Fruit fly (Drosophila melanogaster) whole organism, embryonic: ENCODE data around the gene CG8326.
A peak's percentile ranks its signal among the peaks of the same experiment; 100 is the strongest.

Experiments
- Antp ChIP-seq: fragments of 200-800 bp; sonication (Bioruptor generic); optimal IDR thresholded peaks from 3 replicates; lab custom pipeline; 2016; ENCODE audit warnings: missing biosample characterization, missing genetic modification characterization
- Atf-2 ChIP-seq: fragments of 200-800 bp; sonication (Bioruptor generic); optimal IDR thresholded peaks from 2 replicates; lab custom pipeline; 2016; ENCODE audit warnings: missing biosample characterization, missing genetic modification characterization
- Atf3 ChIP-seq: fragments of 200-800 bp; sonication (Bioruptor generic); optimal IDR thresholded peaks from 3 replicates; lab custom pipeline; 2016; ENCODE audit warnings: missing biosample characterization, missing genetic modification characterization
- CG1024 ChIP-seq: fragments of 200-800 bp; sonication (Bioruptor generic); IDR thresholded peaks from 2 replicates; pipeline ENCODE4 v1.3.6; 2022; ENCODE audit warnings: missing biosample characterization, missing genetic modification characterization
- CG10543 ChIP-seq: fragments of 200-800 bp; sonication (Bioruptor generic); optimal IDR thresholded peaks from 3 replicates; lab custom pipeline; 2017; ENCODE audit warnings: missing biosample characterization, mild to moderate bottlenecking, missing genetic modification characterization, moderate library complexity
- CG10959 ChIP-seq: fragments of 200-800 bp; sonication (Bioruptor generic); IDR thresholded peaks from 2 replicates; pipeline ENCODE4 v1.3.6; 2022; ENCODE audit warnings: missing biosample characterization, missing genetic modification characterization
- CG11560 ChIP-seq: fragments of 200-800 bp; sonication (Bioruptor generic); IDR thresholded peaks from 3 replicates; pipeline ENCODE4 v1.3.6; 2022; ENCODE audit warnings: missing biosample characterization, missing genetic modification characterization
- CG14667 ChIP-seq: fragments of 200-800 bp; sonication (Bioruptor generic); IDR thresholded peaks from 2 replicates; pipeline ENCODE4 v1.3.6; 2022; ENCODE audit warnings: missing biosample characterization, missing genetic modification characterization
- CG16813 ChIP-seq: fragments of 200-800 bp; sonication (Bioruptor generic); IDR thresholded peaks from 3 replicates; pipeline ENCODE4 v1.3.6; 2022; ENCODE audit warnings: missing biosample characterization, missing genetic modification characterization; ENCODE audit not compliant: partially characterized antibody
- CG16863 ChIP-seq: fragments of 200-800 bp; sonication (Bioruptor generic); optimal IDR thresholded peaks from 3 replicates; lab custom pipeline; 2016; ENCODE audit warnings: missing biosample characterization, missing genetic modification characterization
- CG17361 ChIP-seq: fragments of 200-800 bp; sonication (Bioruptor generic); IDR thresholded peaks from 3 replicates; pipeline ENCODE4 v1.3.6; 2022; ENCODE audit warnings: missing biosample characterization, missing genetic modification characterization
- CG17802 ChIP-seq: fragments of 200-800 bp; sonication (Bioruptor generic); optimal IDR thresholded peaks from 2 replicates; lab custom pipeline; 2018; ENCODE audit warnings: missing biosample characterization, mild to moderate bottlenecking, missing genetic modification characterization, moderate library complexity
- CG31224 ChIP-seq: fragments of 200-800 bp; sonication (Bioruptor generic); IDR thresholded peaks from 2 replicates; pipeline ENCODE4 v1.3.6; 2022; ENCODE audit warnings: missing biosample characterization, missing genetic modification characterization
- CG31388 ChIP-seq: fragments of 200-800 bp; sonication (Bioruptor generic); optimal IDR thresholded peaks from 2 replicates; lab custom pipeline; 2016; ENCODE audit warnings: missing biosample characterization, missing genetic modification characterization
- CG34224 ChIP-seq: fragments of 200-800 bp; sonication (Bioruptor generic); IDR thresholded peaks from 3 replicates; pipeline ENCODE4 v1.3.6; 2022; ENCODE audit warnings: missing biosample characterization, missing genetic modification characterization; ENCODE audit not compliant: partially characterized antibody
- CG3838 ChIP-seq: fragments of 200-800 bp; sonication (Bioruptor generic); optimal IDR thresholded peaks from 3 replicates; lab custom pipeline; 2016; ENCODE audit warnings: missing biosample characterization, missing genetic modification characterization
- CG6254 ChIP-seq: fragments of 200-800 bp; sonication (Bioruptor generic); optimal IDR thresholded peaks from 3 replicates; lab custom pipeline; 2017; ENCODE audit warnings: mild to moderate bottlenecking, missing biosample characterization, missing genetic modification reagents, missing genetic modification characterization
- CG7372 ChIP-seq: fragments of 200-800 bp; sonication (Bioruptor generic); IDR thresholded peaks from 2 replicates; pipeline ENCODE4 v1.3.6; 2022; ENCODE audit warnings: missing biosample characterization, missing genetic modification characterization
- CG7839 ChIP-seq: fragments of 200-800 bp; sonication (Bioruptor generic); optimal IDR thresholded peaks from 3 replicates; lab custom pipeline; 2018; ENCODE audit warnings: missing biosample characterization, mild to moderate bottlenecking, missing genetic modification characterization, moderate library complexity
- CG9609 ChIP-seq: fragments of 200-800 bp; sonication (Bioruptor generic); optimal IDR thresholded peaks from 3 replicates; lab custom pipeline; 2016; ENCODE audit warnings: missing biosample characterization, missing genetic modification characterization
- CG9797 ChIP-seq: fragments of 200-800 bp; sonication (Bioruptor generic); optimal IDR thresholded peaks from 3 replicates; lab custom pipeline; 2018; ENCODE audit warnings: missing biosample characterization, mild to moderate bottlenecking, missing genetic modification characterization
- CG9817 ChIP-seq: fragments of 200-800 bp; sonication (Bioruptor generic); optimal IDR thresholded peaks from 2 replicates; lab custom pipeline; 2018; ENCODE audit warnings: missing biosample characterization, mild to moderate bottlenecking, missing genetic modification characterization, moderate library complexity
- Camta ChIP-seq: fragments of 200-800 bp; sonication (Bioruptor generic); optimal IDR thresholded peaks from 2 replicates; lab custom pipeline; 2016; ENCODE audit warnings: missing biosample characterization, missing genetic modification characterization
- D19A ChIP-seq: fragments of 200-800 bp; optimal IDR thresholded peaks from 3 replicates; lab custom pipeline; 2019; ENCODE audit warnings: missing biosample characterization, mild to moderate bottlenecking, missing genetic modification characterization, moderate library complexity
- Dll ChIP-seq: fragments of 200-800 bp; sonication (Bioruptor generic); IDR thresholded peaks from 4 replicates; pipeline ENCODE4 v1.3.6; 2022; ENCODE audit warnings: missing biosample characterization, missing genetic modification characterization; ENCODE audit not compliant: partially characterized antibody
- Ets65A ChIP-seq: fragments of 200-800 bp; sonication (Bioruptor generic); peaks from one replicate; lab custom pipeline; 2016; ENCODE audit warnings: missing biosample characterization, missing genetic modification characterization
- Meics ChIP-seq: fragments of 200-800 bp; sonication (Bioruptor generic); optimal IDR thresholded peaks from 2 replicates; lab custom pipeline; 2017; ENCODE audit warnings: missing biosample characterization, mild to moderate bottlenecking, missing genetic modification characterization
- Mes4 ChIP-seq: fragments of 200-800 bp; sonication (Bioruptor generic); optimal IDR thresholded peaks from 2 replicates; lab custom pipeline; 2016; ENCODE audit warnings: missing biosample characterization, missing genetic modification characterization
- PHDP ChIP-seq: fragments of 200-800 bp; sonication (Bioruptor generic); optimal IDR thresholded peaks from 3 replicates; lab custom pipeline; 2018; ENCODE audit warnings: missing biosample characterization, mild to moderate bottlenecking, missing genetic modification characterization, moderate library complexity
- Rfx ChIP-seq: fragments of 200-800 bp; sonication (Bioruptor generic); IDR thresholded peaks from 2 replicates; pipeline ENCODE4 v1.3.6; 2022; ENCODE audit warnings: missing biosample characterization, missing genetic modification characterization
- Ssrp ChIP-seq: fragments of 200-800 bp; sonication (Bioruptor generic); optimal IDR thresholded peaks from 2 replicates; lab custom pipeline; 2018; ENCODE audit warnings: missing biosample characterization, mild to moderate bottlenecking, missing genetic modification characterization, moderate library complexity
- ase ChIP-seq: fragments of 200-800 bp; sonication (Bioruptor generic); IDR thresholded peaks from 3 replicates; pipeline ENCODE4 v1.3.6; 2022; ENCODE audit warnings: missing biosample characterization, missing genetic modification characterization
- br ChIP-seq: fragments of >200 bp; optimal IDR thresholded peaks from 2 replicates; lab custom pipeline; 2017
- bsh ChIP-seq, 2 experiments: fragments of 200-800 bp; sonication (Bioruptor generic); optimal IDR thresholded peaks; 2 replicates each; lab custom pipeline; 2017 to 2018; ENCODE audit warnings: mild to moderate bottlenecking in 2 of 2, missing biosample characterization in 2 of 2, missing genetic modification characterization in 2 of 2, moderate library complexity in 1 of 2
- cad ChIP-seq: fragments of >200 bp; optimal IDR thresholded peaks from 2 replicates; lab custom pipeline; 2017; ENCODE audit warnings: missing biosample characterization, missing genetic modification characterization
- dati ChIP-seq: fragments of 200-800 bp; sonication (Bioruptor generic); IDR thresholded peaks from 2 replicates; pipeline ENCODE4 v1.3.6; 2022; ENCODE audit warnings: missing biosample characterization, missing genetic modification characterization
- dysf ChIP-seq: fragments of 200-800 bp; sonication (Bioruptor generic); IDR thresholded peaks from 3 replicates; pipeline ENCODE4 v1.3.6; 2022; ENCODE audit warnings: missing biosample characterization, missing genetic modification characterization
- fd96Cb ChIP-seq: fragments of 200-800 bp; sonication (Bioruptor generic); optimal IDR thresholded peaks from 2 replicates; lab custom pipeline; 2018; ENCODE audit warnings: missing biosample characterization, mild to moderate bottlenecking, missing genetic modification characterization, moderate library complexity
- h ChIP-seq: fragments of >200 bp; optimal IDR thresholded peaks from 2 replicates; lab custom pipeline; 2017
- jing ChIP-seq: fragments of 200-800 bp; sonication (Bioruptor generic); optimal IDR thresholded peaks from 2 replicates; lab custom pipeline; 2018; ENCODE audit warnings: missing biosample characterization, mild to moderate bottlenecking, missing genetic modification characterization
- lola ChIP-seq, 3 experiments: fragments of >200 bp in 2 of 3; fragments of 200-800 bp in 1 of 3; sonication (Bioruptor generic) in 1 of 3; optimal IDR thresholded peaks; 2 replicates each; lab custom pipeline; 2017 to 2019; ENCODE audit warnings: missing biosample characterization in 3 of 3, missing genetic modification characterization in 3 of 3, mild to moderate bottlenecking in 1 of 3, moderate library complexity in 1 of 3
- prd ChIP-seq, 3 experiments: fragments of >200 bp in 2 of 3; fragments of 200-800 bp in 1 of 3; sonication (Bioruptor generic) in 1 of 3; optimal IDR thresholded peaks in 2 of 3; IDR thresholded peaks in 1 of 3; 2 replicates in 2 of 3; 3 replicates in 1 of 3; pipeline versions ENCODE4 v1.3.6 to Lab custom; 2017 to 2022; ENCODE audit warnings: missing biosample characterization in 1 of 3, missing genetic modification characterization in 1 of 3
- psq ChIP-seq: fragments of 200-800 bp; sonication (Bioruptor generic); optimal IDR thresholded peaks from 2 replicates; lab custom pipeline; 2017; ENCODE audit warnings: missing biosample characterization, missing genetic modification characterization
- pzg ChIP-seq: fragments of 200-800 bp; sonication (Bioruptor generic); optimal IDR thresholded peaks from 3 replicates; lab custom pipeline; 2018; ENCODE audit warnings: missing biosample characterization, mild to moderate bottlenecking, missing genetic modification characterization, moderate library complexity
- ranshi ChIP-seq: fragments of 200-800 bp; sonication (Bioruptor generic); IDR thresholded peaks from 2 replicates; pipeline ENCODE4 v1.3.6; 2022; ENCODE audit warnings: missing biosample characterization, missing genetic modification characterization
- schlank ChIP-seq: fragments of 200-800 bp; sonication (Bioruptor generic); optimal IDR thresholded peaks from 2 replicates; lab custom pipeline; 2018; ENCODE audit warnings: missing biosample characterization, mild to moderate bottlenecking, missing genetic modification characterization
- slou ChIP-seq: fragments of 200-800 bp; sonication (Bioruptor generic); optimal IDR thresholded peaks from 3 replicates; lab custom pipeline; 2016; ENCODE audit warnings: missing biosample characterization, missing genetic modification characterization
- sqz ChIP-seq: fragments of 200-800 bp; sonication (Bioruptor generic); optimal IDR thresholded peaks from 3 replicates; lab custom pipeline; 2018; ENCODE audit warnings: missing biosample characterization, mild to moderate bottlenecking, missing genetic modification characterization
- ssp ChIP-seq: fragments of 200-800 bp; sonication (Bioruptor generic); IDR thresholded peaks from 2 replicates; pipeline ENCODE4 v1.3.6; 2022; ENCODE audit warnings: missing biosample characterization, missing genetic modification characterization
- unc-4 ChIP-seq: fragments of 200-800 bp; sonication (Bioruptor generic); IDR thresholded peaks from 2 replicates; pipeline ENCODE4 v1.3.6; 2022; ENCODE audit warnings: missing biosample characterization, missing genetic modification characterization; ENCODE audit not compliant: partially characterized antibody
- wdn ChIP-seq: fragments of 200-800 bp; sonication (Bioruptor generic); IDR thresholded peaks from 2 replicates; pipeline ENCODE4 v1.3.6; 2022; ENCODE audit warnings: missing biosample characterization, missing genetic modification characterization

CG8326 gene

dm6 chrX:17595822-17596221 is 33.5 kb downstream of the CG8326 start (continued):
- TF ChIP-seq ranshi (peak; percentile 75), CG9817 (tag; lab: Kevin White, UChicago) (peak; percentile 76), CG31388 (GFP tag; lab: Kevin White, UChicago) (no peak), cad (GFP tag; lab: Kevin White, UChicago) (no peak), CG10959 (GFP tag; lab: Robert Waterston, UW) (peak; percentile 57), Meics (peak; percentile 85), Atf3 (GFP tag; lab: Kevin White, UChicago) (no peak), CG17802 (tag; lab: Kevin White, UChicago) (peak; percentile 39), bsh (GFP tag; optimal IDR thresholded peaks at IDR 0.05; lab: Kevin White, UChicago) (peak in 1 of 2 experiments; percentile 67), CG14667 (GFP tag; lab: Robert Waterston, UW) (peak; percentile 55), ssp (GFP tag; lab: Robert Waterston, UW) (peak; percentile 69), unc-4 (GFP tag; lab: Robert Waterston, UW) (no peak), br (lab: Kevin White, UChicago) (no peak), pzg (no peak), Rfx (GFP tag; lab: Robert Waterston, UW) (peak; percentile 93), CG1024 (peak; percentile 54; the same call in 1 of the 2 replicates), schlank (peak; percentile 58), CG9609 (GFP tag; lab: Kevin White, UChicago) (peak; percentile 11), wdn (GFP tag; lab: Robert Waterston, UW) (peak; percentile 85), CG16863 (GFP tag; lab: Kevin White, UChicago) (peak; percentile 23), psq (GFP tag; lab: Kevin White, UChicago) (no peak), fd96Cb (tag; lab: Kevin White, UChicago) (peak; percentile 69), dysf (GFP tag; lab: Robert Waterston, UW) (peak; percentile 88), slou (GFP tag; lab: Kevin White, UChicago) (peak; percentile 50), CG17361 (GFP tag; lab: Robert Waterston, UW) (peak; percentile 75), CG3838 (GFP tag; lab: Kevin White, UChicago) (peak; percentile 5), jing (GFP tag; lab: Kevin White, UChicago) (no peak), ase (GFP tag; lab: Robert Waterston, UW) (peak; percentile 77), CG7839 (tag; lab: Kevin White, UChicago) (peak; percentile 85), CG34224 (GFP tag; lab: Robert Waterston, UW) (no peak), CG6254 (GFP tag; lab: Kevin White, UChicago) (no peak), h (no peak), Mes4 (GFP tag; lab: Kevin White, UChicago) (no peak), CG31224 (GFP tag; lab: Robert Waterston, UW) (peak; percentile 78), lola (GFP tag; optimal IDR thresholded peaks at IDR 0.05; lab: Kevin White, UChicago) (no peak), prd (optimal IDR thresholded peaks at IDR 0.05; lab: Kevin White, UChicago) (no peak), prd (GFP tag; IDR thresholded peaks at IDR 0.05; lab: Robert Waterston, UW) (peak; percentile 91), Atf-2 (peak; percentile 4), dati (no peak), Ssrp (tag; lab: Kevin White, UChicago) (peak; percentile 43), CG11560 (tag; lab: Robert Waterston, UW) (peak; percentile 62; the same call in 2 of the 3 replicates), CG10543 (GFP tag; lab: Kevin White, UChicago) (no peak), sqz (GFP tag; lab: Kevin White, UChicago) (peak; percentile 22), Antp (peak; percentile 10), CG16813 (no peak), D19A (tag; lab: Kevin White, UChicago) (peak; percentile 65), Ets65A (GFP tag; lab: Kevin White, UChicago) (peak; percentile 74), Camta (GFP tag; lab: Kevin White, UChicago) (peak; percentile 12), Dll (GFP tag; lab: Robert Waterston, UW) (no peak), PHDP (tag; lab: Kevin White, UChicago) (peak; percentile 78), CG9797 (GFP tag; lab: Kevin White, UChicago) (no peak), CG7372 (GFP tag; lab: Robert Waterston, UW) (peak; percentile 85)
